Worm (Caenorhabditis elegans): ENCODE results near the gene col-80.

ce11 chrII:10680614-10681013 is 26.4 kb upstream of the col-80 start:
- TF ChIP-seq pha-4 (GFP tag; IDR thresholded peaks at IDR 0.05) (no peak), pha-4 (tag; optimal IDR thresholded peaks at IDR 0.05) (no peak), daf-12 (tag; optimal IDR thresholded peaks at IDR 0.05) (no peak), skn-1 (tag; optimal IDR thresholded peaks at IDR 0.05) (no peak), pqm-1 (tag; optimal IDR thresholded peaks at IDR 0.05) (no peak), mep-1 (tag; optimal IDR thresholded peaks at IDR 0.05) (no peak), lin-15B (tag; optimal IDR thresholded peaks at IDR 0.05) (no peak), ceh-28 (tag; optimal IDR thresholded peaks at IDR 0.05) (no peak), ceh-20 (GFP tag; IDR thresholded peaks at IDR 0.05) (no peak)
